Fruit fly (Drosophila melanogaster): Measurements from ENCODE around the gene Stat92E.

Gene Stat92E

DNA sequence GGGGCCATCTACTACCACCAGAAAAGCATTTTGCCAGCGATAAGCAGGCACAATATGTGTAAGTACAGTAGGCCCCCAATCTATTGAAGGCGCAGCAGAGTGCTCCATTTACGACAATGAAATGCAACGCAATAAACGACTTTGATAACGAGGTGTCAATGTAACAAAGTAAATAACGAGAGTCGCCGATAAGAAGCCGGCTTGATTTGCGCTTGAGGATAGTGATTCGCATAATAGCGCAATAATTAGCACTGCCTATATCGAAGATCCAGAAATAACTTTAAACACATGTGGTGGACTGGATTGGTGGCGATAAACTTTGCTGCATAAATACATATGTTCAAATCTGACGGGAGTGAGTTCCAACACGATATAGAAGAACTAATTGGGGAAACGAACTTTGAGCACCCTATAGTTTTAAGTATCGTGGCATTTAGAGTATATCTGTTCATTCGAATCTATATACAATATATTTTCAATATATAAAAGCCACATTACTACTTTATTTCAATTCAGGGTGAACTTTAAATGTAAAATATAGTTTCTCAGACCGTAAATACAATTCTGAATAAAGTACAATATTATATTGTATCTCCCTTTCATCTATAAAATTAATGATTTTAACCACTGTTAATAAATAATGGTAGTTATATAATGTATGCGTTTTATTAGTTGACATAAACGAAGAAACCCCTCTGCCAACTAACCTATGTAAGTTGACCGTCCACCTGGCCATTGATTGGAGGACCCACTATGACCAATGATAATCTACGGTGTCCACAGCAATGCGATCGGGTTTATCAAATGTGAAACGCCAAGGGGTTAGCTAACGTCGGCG lies 2.9 kb downstream of the Stat92E start (continued):
- no peak for TF ChIP-seq CG11902 (GFP tag; optimal IDR thresholded peaks at IDR 0.05)
- no peak for TF ChIP-seq CG6808 (GFP tag; optimal IDR thresholded peaks at IDR 0.05)
- TF ChIP-seq spab (GFP tag; optimal IDR thresholded peaks at IDR 0.05), result no peak
- no peak for TF ChIP-seq CG34406 (GFP tag; optimal IDR thresholded peaks at IDR 0.05)
- TF ChIP-seq svp (GFP tag), result peak; percentile 77
- no peak for TF ChIP-seq lz (GFP tag; optimal IDR thresholded peaks at IDR 0.05)
- no peak for TF ChIP-seq Hr39 (GFP tag; optimal IDR thresholded peaks at IDR 0.05)
- no peak for TF ChIP-seq Blimp-1 (GFP tag; optimal IDR thresholded peaks at IDR 0.05)
- TF ChIP-seq dac (GFP tag; optimal IDR thresholded peaks at IDR 0.05), result no peak
- no peak for TF ChIP-seq CG6792 (GFP tag; optimal IDR thresholded peaks at IDR 0.05)

DNA sequence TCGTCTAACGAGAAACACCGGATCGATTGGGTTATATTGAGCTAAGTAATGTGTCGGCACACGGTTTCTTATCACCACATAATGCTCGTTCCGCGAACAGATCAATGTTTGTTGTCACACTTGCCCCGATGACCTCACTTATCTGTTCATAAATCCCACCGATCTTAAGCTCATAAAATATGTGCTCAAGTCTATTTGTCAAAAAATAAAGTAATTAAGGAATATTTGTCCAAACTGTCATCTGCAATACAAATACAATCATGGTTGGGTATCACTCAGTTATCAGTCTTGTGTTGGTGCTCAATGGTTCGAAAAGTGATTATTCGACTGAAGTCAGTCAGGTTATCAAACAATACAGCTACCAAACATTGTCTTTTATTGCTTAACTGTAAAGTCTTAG lies 3.9 kb downstream of the Stat92E start:
- TF ChIP-seq CG32006 (GFP tag; optimal IDR thresholded peaks at IDR 0.05), result no peak
- TF ChIP-seq CG34406 (GFP tag; optimal IDR thresholded peaks at IDR 0.05), result no peak
- peak; percentile 88 for TF ChIP-seq svp (GFP tag)
- TF ChIP-seq Met (GFP tag; optimal IDR thresholded peaks at IDR 0.05), result no peak
- peak; percentile 69 for TF ChIP-seq fkh (GFP tag; optimal IDR thresholded peaks at IDR 0.05)
- no peak for TF ChIP-seq acj6 (GFP tag; optimal IDR thresholded peaks at IDR 0.05)
- TF ChIP-seq fd59A (GFP tag; optimal IDR thresholded peaks at IDR 0.05), result no peak
- TF ChIP-seq Hr4 (GFP tag; optimal IDR thresholded peaks at IDR 0.05), result no peak
- TF ChIP-seq CG8632 (GFP tag; optimal IDR thresholded peaks at IDR 0.05), result no peak
- TF ChIP-seq Blimp-1 (GFP tag; optimal IDR thresholded peaks at IDR 0.05), result no peak
- no peak for TF ChIP-seq CG7368 (GFP tag; optimal IDR thresholded peaks at IDR 0.05)
- TF ChIP-seq CG11902 (GFP tag; optimal IDR thresholded peaks at IDR 0.05), result no peak
- no peak for TF ChIP-seq CG6163 (GFP tag; IDR thresholded peaks at IDR 0.05)

- TF ChIP-seq CG11294 (GFP tag; IDR thresholded peaks at IDR 0.05) (no peak), pdm3 (GFP tag; optimal IDR thresholded peaks at IDR 0.05) (no peak), CG15336 (GFP tag; IDR thresholded peaks at IDR 0.05) (0 out of 2 replicates have a peak, but pooled peaks have one; percentile 13), ss (GFP tag; optimal IDR thresholded peaks at IDR 0.05) (peak; percentile 46 to 70), CG11762 (GFP tag; optimal IDR thresholded peaks at IDR 0.05; ENCODE audit: insufficient read depth) (no peak), Met (GFP tag; optimal IDR thresholded peaks at IDR 0.05) (no peak), CG3919 (GFP tag; optimal IDR thresholded peaks at IDR 0.05) (no peak), CG6163 (GFP tag; IDR thresholded peaks at IDR 0.05) (peak; percentile 58; the same call in 2 of the 3 replicates), Sox14 (GFP tag; optimal IDR thresholded peaks at IDR 0.05) (peak; percentile 20), achi (GFP tag; optimal IDR thresholded peaks at IDR 0.05) (no peak), CG4318 (GFP tag; optimal IDR thresholded peaks at IDR 0.05) (no peak), spab (GFP tag; optimal IDR thresholded peaks at IDR 0.05) (peak; percentile 12), Ets21C (GFP tag; optimal IDR thresholded peaks at IDR 0.05) (no peak), net (GFP tag; optimal IDR thresholded peaks at IDR 0.05) (no peak), CG6854 (GFP tag; optimal IDR thresholded peaks at IDR 0.05) (no peak), CG32006 (GFP tag; optimal IDR thresholded peaks at IDR 0.05) (no peak), Ets96B (tag; optimal IDR thresholded peaks at IDR 0.05) (no peak), lz (GFP tag; optimal IDR thresholded peaks at IDR 0.05) (no peak), Blimp-1 (GFP tag; optimal IDR thresholded peaks at IDR 0.05) (no peak), CG6808 (GFP tag; optimal IDR thresholded peaks at IDR 0.05) (peak; percentile 37), salr (GFP tag; optimal IDR thresholded peaks at IDR 0.05) (no peak), Eip78C (GFP tag) (no peak), CG8632 (GFP tag; optimal IDR thresholded peaks at IDR 0.05) (no peak), acj6 (GFP tag; optimal IDR thresholded peaks at IDR 0.05) (no peak), dsx (GFP tag; optimal IDR thresholded peaks at IDR 0.05; ENCODE audit: poor library complexity, severe bottlenecking) (peak; percentile 5), CG3032 (tag; optimal IDR thresholded peaks at IDR 0.05) (no peak), Hr39 (GFP tag; optimal IDR thresholded peaks at IDR 0.05) (no peak), CG8119 (GFP tag; IDR thresholded peaks at IDR 0.05) (0 out of 3 replicates have a peak, but pooled peaks have one; percentile 23), CG1621 (tag; optimal IDR thresholded peaks at IDR 0.05) (peak; percentile 11), CG10669 (GFP tag; optimal IDR thresholded peaks at IDR 0.05) (no peak), CG16779 (tag; optimal IDR thresholded peaks at IDR 0.05) (peak; percentile 17), Eip93F (GFP tag; optimal IDR thresholded peaks at IDR 0.05) (no peak), esn (GFP tag; optimal IDR thresholded peaks at IDR 0.05) (no peak), Eip75B (GFP tag; optimal IDR thresholded peaks at IDR 0.05) (no peak), cyc (GFP tag; optimal IDR thresholded peaks at IDR 0.05) (no peak), Hr38 (GFP tag; optimal IDR thresholded peaks at IDR 0.05) (no peak)
These were observed 4.4 kb downstream of the Stat92E start for dm6 chr3R:20547758-20548157.

Measured in whole organism, prepupa.